Fruit fly (Drosophila melanogaster) whole organism, pupa: ENCODE data around the gene CG11069.
A peak's percentile ranks its signal among the peaks of the same experiment; 100 is the strongest.

Source experiments
- CG13204 ChIP-seq: fragments of 200-800 bp; sonication (Bioruptor generic); optimal IDR thresholded peaks from 2 replicates; lab custom pipeline; 2018; ENCODE audit warnings: missing biosample characterization, mild to moderate bottlenecking, missing genetic modification characterization, moderate library complexity
- CG32121 ChIP-seq: fragments of 200-800 bp; sonication (Bioruptor generic); IDR thresholded peaks from 2 replicates; pipeline ENCODE4 v1.3.6; 2022; ENCODE audit warnings: missing biosample characterization, missing genetic modification characterization
- CG34367 ChIP-seq: fragments of 200-800 bp; sonication (Bioruptor generic); optimal IDR thresholded peaks from 2 replicates; lab custom pipeline; 2018; ENCODE audit warnings: missing biosample characterization, mild to moderate bottlenecking, missing genetic modification characterization
- CG9948 ChIP-seq: fragments of 200-800 bp; sonication (Bioruptor generic); optimal IDR thresholded peaks from 2 replicates; lab custom pipeline; 2018; ENCODE audit warnings: missing biosample characterization, mild to moderate bottlenecking, missing genetic modification characterization, moderate library complexity
- D1 ChIP-seq: fragments of 200-800 bp; sonication (Bioruptor generic); optimal IDR thresholded peaks from 2 replicates; lab custom pipeline; 2018; ENCODE audit warnings: missing biosample characterization, mild to moderate bottlenecking, missing genetic modification characterization, moderate library complexity
- EcR ChIP-seq: fragments of 200-800 bp; sonication (Bioruptor generic); optimal IDR thresholded peaks from 3 replicates; lab custom pipeline; 2019; ENCODE audit warnings: missing biosample characterization, missing genetic modification characterization, mild to moderate bottlenecking, moderate library complexity, missing genetic modification reagents
- Ets98B ChIP-seq: fragments of 200-800 bp; sonication (Bioruptor generic); IDR thresholded peaks from 2 replicates; pipeline ENCODE4 v1.3.6; 2022; ENCODE audit warnings: missing biosample characterization, missing genetic modification characterization
- Pif1B ChIP-seq: fragments of 200-800 bp; sonication (Bioruptor generic); optimal IDR thresholded peaks from 3 replicates; lab custom pipeline; 2016; ENCODE audit warnings: missing biosample characterization, missing genetic modification characterization
- fd96Ca ChIP-seq: fragments of 200-800 bp; sonication (Bioruptor generic); IDR thresholded peaks from 3 replicates; pipeline ENCODE4 v1.3.6; 2022; ENCODE audit warnings: missing biosample characterization, missing genetic modification characterization
- rn ChIP-seq: fragments of 200-800 bp; sonication (Bioruptor generic); IDR thresholded peaks from 2 replicates; pipeline ENCODE4 v1.3.6; 2022; ENCODE audit warnings: missing biosample characterization, missing genetic modification characterization

DNA sequence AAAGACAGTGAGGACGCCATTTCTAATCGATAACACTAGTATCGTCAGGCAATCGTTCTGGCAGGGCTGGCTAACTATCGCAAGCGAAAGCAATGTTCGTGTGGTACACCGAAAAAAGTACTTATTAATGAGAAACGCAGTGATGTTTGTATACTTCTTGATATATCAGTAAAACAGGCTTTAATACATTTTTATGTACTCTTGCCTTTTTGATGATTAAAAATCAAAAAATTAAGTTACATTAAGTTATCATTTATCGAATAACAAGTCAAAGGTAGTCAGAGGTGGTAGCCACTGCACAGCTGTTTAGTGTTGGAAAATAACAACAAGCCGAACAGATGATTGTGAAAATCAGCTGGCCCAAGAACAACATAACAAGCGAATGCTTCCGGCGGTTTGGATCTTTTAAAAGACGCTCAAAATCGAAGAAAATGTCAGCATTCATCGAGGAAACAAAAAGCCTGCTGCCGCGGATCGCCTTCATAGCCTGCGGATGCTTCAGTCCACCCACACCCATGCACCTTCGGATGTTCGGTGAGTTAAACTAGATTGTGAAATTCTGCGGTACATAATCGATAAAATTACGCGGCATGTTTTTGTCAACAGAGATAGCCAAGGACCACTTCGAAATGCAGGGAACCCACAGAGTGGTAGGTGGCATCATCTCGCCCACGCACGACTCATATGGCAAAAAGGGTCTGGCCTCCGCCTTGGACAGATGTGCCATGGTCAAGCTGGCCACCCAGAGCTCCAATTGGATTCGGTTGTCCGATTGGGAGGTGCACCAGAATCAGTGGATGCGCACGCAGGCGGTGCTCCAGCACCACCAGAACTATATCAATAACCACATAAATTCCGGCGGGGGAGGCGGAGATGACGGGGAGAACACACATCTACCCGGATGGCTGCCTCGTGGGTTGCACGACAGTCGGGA, 50.6 kb downstream of the CG11069 start, which contains the start of the genes ssh and Nmnat:
- TF ChIP-seq CG32121 (GFP tag; lab: Robert Waterston, UW) (no peak), CG9948 (tag; lab: Kevin White, UChicago) (no peak), D1 (no peak), EcR (GFP tag; lab: Kevin White, UChicago) (no peak), fd96Ca (GFP tag; lab: Robert Waterston, UW) (0 out of 3 replicates have a peak, but pooled peaks have one; percentile 13), CG34367 (no peak), rn (no peak), CG13204 (no peak), Ets98B (GFP tag; lab: Robert Waterston, UW) (no peak), Pif1B (GFP tag; lab: Kevin White, UChicago) (no peak)
